Fruit fly (Drosophila melanogaster): ENCODE results near the gene CG2685.

Gene CG2685

dm6 chrX:2713776-2714175 is at the start of gene CG2685, which contains the start of gene CG2694:
TSS of gene CG2685 (minus strand) at chrX:2713960.
TSS of gene CG2694 (plus strand) at chrX:2714079.
- no peak for TF ChIP-seq Rel (GFP tag; optimal IDR thresholded peaks at IDR 0.05)
- TF ChIP-seq Rel (tag; optimal IDR thresholded peaks at IDR 0.05) = no peak
- TF ChIP-seq rgr (GFP tag; optimal IDR thresholded peaks at IDR 0.05) = peak; percentile 9
- no peak for TF ChIP-seq fru (GFP tag; optimal IDR thresholded peaks at IDR 0.05)
- no peak for TF ChIP-seq sv (GFP tag; optimal IDR thresholded peaks at IDR 0.05)
- no peak for TF ChIP-seq br (GFP tag; optimal IDR thresholded peaks at IDR 0.05)
- no peak for TF ChIP-seq psq (GFP tag; optimal IDR thresholded peaks at IDR 0.05)
- TF ChIP-seq usp (GFP tag; optimal IDR thresholded peaks at IDR 0.05) = no peak
- TF ChIP-seq brk (GFP tag; optimal IDR thresholded peaks at IDR 0.05) = no peak
- no peak for TF ChIP-seq sage (GFP tag; optimal IDR thresholded peaks at IDR 0.05)
- TF ChIP-seq jim (GFP tag; optimal IDR thresholded peaks at IDR 0.05) = no peak
- TF ChIP-seq ey (GFP tag; optimal IDR thresholded peaks at IDR 0.05) = no peak
- TF ChIP-seq CrebA (GFP tag; optimal IDR thresholded peaks at IDR 0.05; ENCODE audit: borderline replicate concordance) = no peak
- no peak for TF ChIP-seq Vsx2 (GFP tag; optimal IDR thresholded peaks at IDR 0.05; ENCODE audit: partially characterized antibody)
- no peak for TF ChIP-seq h (GFP tag; optimal IDR thresholded peaks at IDR 0.05)
- TF ChIP-seq HLH106 (tag; optimal IDR thresholded peaks at IDR 0.05) = no peak
- TF ChIP-seq Abd-B (GFP tag; optimal IDR thresholded peaks at IDR 0.05) = no peak
- no peak for TF ChIP-seq Sp1 (GFP tag; optimal IDR thresholded peaks at IDR 0.05)
- TF ChIP-seq Myc (optimal IDR thresholded peaks at IDR 0.05) = peak; percentile 24
- TF ChIP-seq Hnf4 (GFP tag; optimal IDR thresholded peaks at IDR 0.05) = no peak
- TF ChIP-seq pan (optimal IDR thresholded peaks at IDR 0.05) = no peak
- TF ChIP-seq Mio (GFP tag; optimal IDR thresholded peaks at IDR 0.05) = no peak
- TF ChIP-seq Hr83 (GFP tag; optimal IDR thresholded peaks at IDR 0.05; ENCODE audit: poor library complexity, severe bottlenecking) = no peak
- TF ChIP-seq dmrt93B (GFP tag; optimal IDR thresholded peaks at IDR 0.05) = no peak
- TF ChIP-seq dsf (GFP tag; optimal IDR thresholded peaks at IDR 0.05; ENCODE audit: borderline replicate concordance) = no peak
- TF ChIP-seq woc (GFP tag; optimal IDR thresholded peaks at IDR 0.05) = no peak
- TF ChIP-seq foxo (GFP tag; optimal IDR thresholded peaks at IDR 0.05) = peak in 1 of 2 experiments; percentile 10

- no peak for TF ChIP-seq Hr78 (GFP tag; optimal IDR thresholded peaks at IDR 0.05)
These were observed 47.4 kb upstream of the CG2685 start for dm6 chrX:2761198-2761597.

DNA sequence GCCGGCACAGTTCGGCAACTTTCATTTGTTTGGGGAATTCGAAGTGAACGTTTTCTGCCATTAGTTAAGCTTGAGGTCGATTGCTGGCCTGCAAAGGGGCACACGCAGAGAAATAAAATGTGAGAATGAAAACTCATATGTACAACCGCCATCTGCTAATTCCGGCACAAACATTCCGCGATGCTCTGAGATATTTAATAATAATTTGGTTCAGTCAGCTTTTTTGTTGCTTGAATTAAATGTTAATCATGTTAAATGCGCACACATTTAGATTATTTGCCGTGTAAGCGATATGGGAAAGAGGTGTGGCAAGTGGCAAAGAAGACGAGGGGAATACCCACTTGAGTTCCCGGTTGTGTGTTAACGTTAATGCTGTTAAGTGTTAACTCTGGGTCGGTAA is 43.6 kb upstream of the CG2685 start:
- no peak for TF ChIP-seq Hnf4 (GFP tag; optimal IDR thresholded peaks at IDR 0.05)
- TF ChIP-seq Myc (optimal IDR thresholded peaks at IDR 0.05) = no peak
- no peak for TF ChIP-seq usp (GFP tag; optimal IDR thresholded peaks at IDR 0.05)
- no peak for TF ChIP-seq woc (GFP tag; optimal IDR thresholded peaks at IDR 0.05)
- TF ChIP-seq pan (optimal IDR thresholded peaks at IDR 0.05) = no peak
- TF ChIP-seq Rel (GFP tag; optimal IDR thresholded peaks at IDR 0.05) = no peak
- TF ChIP-seq Rel (tag; optimal IDR thresholded peaks at IDR 0.05) = no peak
- TF ChIP-seq sv (GFP tag; optimal IDR thresholded peaks at IDR 0.05) = no peak
- no peak for TF ChIP-seq Abd-B (GFP tag; optimal IDR thresholded peaks at IDR 0.05)
- no peak for TF ChIP-seq fru (GFP tag; optimal IDR thresholded peaks at IDR 0.05)
- TF ChIP-seq Dfd (GFP tag; optimal IDR thresholded peaks at IDR 0.05) = no peak
- no peak for TF ChIP-seq HLH106 (tag; optimal IDR thresholded peaks at IDR 0.05)
- no peak for TF ChIP-seq sage (GFP tag; optimal IDR thresholded peaks at IDR 0.05)
- TF ChIP-seq foxo (GFP tag; optimal IDR thresholded peaks at IDR 0.05) = no peak
- TF ChIP-seq Dif (GFP tag; optimal IDR thresholded peaks at IDR 0.05; ENCODE audit: partially characterized antibody) = no peak

DNA sequence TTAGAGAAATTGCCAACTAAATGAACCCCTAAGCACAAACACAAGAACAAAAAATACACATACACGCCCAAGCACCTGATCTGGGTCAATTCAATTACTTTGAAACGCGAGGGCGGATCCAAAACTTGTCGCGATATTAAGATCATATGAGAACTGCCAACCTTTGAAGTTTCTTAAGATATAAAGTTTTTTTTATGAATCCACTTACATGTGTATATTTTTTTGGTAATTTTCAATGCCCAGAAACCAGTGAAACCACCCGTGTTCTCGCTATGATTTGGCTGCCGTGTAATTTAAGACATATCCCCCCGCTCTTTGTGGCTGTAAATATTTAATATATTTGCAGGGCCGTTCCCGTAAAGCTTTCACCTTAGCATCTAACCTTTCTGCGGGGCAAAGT is 35.9 kb upstream of the CG2685 start:
- TF ChIP-seq N (GFP tag; optimal IDR thresholded peaks at IDR 0.05) = no peak
- no peak for TF ChIP-seq dsf (GFP tag; optimal IDR thresholded peaks at IDR 0.05; ENCODE audit: borderline replicate concordance)
- TF ChIP-seq Hr78 (GFP tag; optimal IDR thresholded peaks at IDR 0.05) = no peak
- TF ChIP-seq CrebA (GFP tag; optimal IDR thresholded peaks at IDR 0.05; ENCODE audit: borderline replicate concordance) = no peak
- no peak for TF ChIP-seq Vsx2 (GFP tag; optimal IDR thresholded peaks at IDR 0.05; ENCODE audit: partially characterized antibody)
- no peak for TF ChIP-seq sv (GFP tag; optimal IDR thresholded peaks at IDR 0.05)
- no peak for TF ChIP-seq fru (GFP tag; optimal IDR thresholded peaks at IDR 0.05)

dm6 chrX:2744042-2744441 is 30.3 kb upstream of the CG2685 start, which contains the start of gene Syx4:
TSS of gene Syx4 (minus strand) at chrX:2744076.
- TF ChIP-seq jim (GFP tag; optimal IDR thresholded peaks at IDR 0.05) (no peak), fru (GFP tag; optimal IDR thresholded peaks at IDR 0.05) (peak; percentile 88), N (GFP tag; optimal IDR thresholded peaks at IDR 0.05) (no peak), Dfd (GFP tag; optimal IDR thresholded peaks at IDR 0.05) (no peak), brk (GFP tag; optimal IDR thresholded peaks at IDR 0.05) (peak; percentile 66), usp (GFP tag; optimal IDR thresholded peaks at IDR 0.05) (no peak), Hr83 (GFP tag; optimal IDR thresholded peaks at IDR 0.05; ENCODE audit: poor library complexity, severe bottlenecking) (peak; percentile 40), Abd-B (GFP tag; optimal IDR thresholded peaks at IDR 0.05) (no peak), br (GFP tag; optimal IDR thresholded peaks at IDR 0.05) (peak; percentile 87), CG32264 (GFP tag; optimal IDR thresholded peaks at IDR 0.05) (peak; percentile 79), CrebA (GFP tag; optimal IDR thresholded peaks at IDR 0.05; ENCODE audit: borderline replicate concordance) (no peak), Sp1 (GFP tag; optimal IDR thresholded peaks at IDR 0.05) (peak; percentile 82), tai (GFP tag; optimal IDR thresholded peaks at IDR 0.05) (peak; percentile 71), dsf (GFP tag; optimal IDR thresholded peaks at IDR 0.05; ENCODE audit: borderline replicate concordance) (peak; percentile 31), Mio (GFP tag; optimal IDR thresholded peaks at IDR 0.05) (peak; percentile 67), Myc (optimal IDR thresholded peaks at IDR 0.05) (no peak), h (GFP tag; optimal IDR thresholded peaks at IDR 0.05) (peak; percentile 91), CG9705 (GFP tag; optimal IDR thresholded peaks at IDR 0.05) (no peak), Jra (GFP tag; optimal IDR thresholded peaks at IDR 0.05) (peak; percentile 66), psq (GFP tag; optimal IDR thresholded peaks at IDR 0.05) (peak; percentile 81), Rel (GFP tag; optimal IDR thresholded peaks at IDR 0.05) (peak; percentile 69), Rel (tag; optimal IDR thresholded peaks at IDR 0.05) (peak; percentile 44), Dif (GFP tag; optimal IDR thresholded peaks at IDR 0.05; ENCODE audit: partially characterized antibody) (no peak), Vsx2 (GFP tag; optimal IDR thresholded peaks at IDR 0.05; ENCODE audit: partially characterized antibody) (no peak), lola (GFP tag; optimal IDR thresholded peaks at IDR 0.05) (no peak), sage (GFP tag; optimal IDR thresholded peaks at IDR 0.05) (peak; percentile 78), foxo (GFP tag; optimal IDR thresholded peaks at IDR 0.05) (peak; percentile 81 to 91), HLH106 (tag; optimal IDR thresholded peaks at IDR 0.05) (peak; percentile 84), Hnf4 (GFP tag; optimal IDR thresholded peaks at IDR 0.05) (peak; percentile 89), dmrt93B (GFP tag; optimal IDR thresholded peaks at IDR 0.05) (peak; percentile 67), woc (GFP tag; optimal IDR thresholded peaks at IDR 0.05) (peak; percentile 73), Hr78 (GFP tag; optimal IDR thresholded peaks at IDR 0.05) (no peak)

Measured in whole organism, wandering third instar larva.